Fruit fly (Drosophila melanogaster) Kc167 (cell line): Measurements from ENCODE around the gene CG10725.

Experiments used
- Myc ChIP-seq: fragments of >200 bp; optimal IDR thresholded peaks from 2 replicates; lab custom pipeline; 2017; ENCODE audit warnings: missing external identifiers
- Sin3A ChIP-seq: fragments of >200 bp; optimal IDR thresholded peaks from 2 replicates; lab custom pipeline; 2018; ENCODE audit warnings: missing external identifiers
- h ChIP-seq: fragments of >200 bp; optimal IDR thresholded peaks from 3 replicates; lab custom pipeline; 2018; ENCODE audit warnings: missing external identifiers
- insv ChIP-seq: fragments of >200 bp; optimal IDR thresholded peaks from 3 replicates; lab custom pipeline; 2018; ENCODE audit warnings: missing external identifiers
- psq ChIP-seq: fragments of >200 bp; optimal IDR thresholded peaks from 2 replicates; lab custom pipeline; 2017; ENCODE audit warnings: missing external identifiers
- ttk ChIP-seq: sonication (Bioruptor generic); optimal IDR thresholded peaks from 2 replicates; lab custom pipeline; 2017; ENCODE audit warnings: missing external identifiers

CG10725 gene

dm6 chr3L:13422286-13422787 is 15.4 kb upstream of the CG10725 start, which contains the start of gene CG32121:
TSS of gene CG32121 (minus strand) at chr3L:13422336.
- TF ChIP-seq insv (lab: Kevin White, UChicago) (no peak), h (no peak), psq (lab: Kevin White, UChicago) (no peak), Sin3A (lab: Kevin White, UChicago) (no peak), Myc (lab: Kevin White, UChicago) (no peak), ttk (lab: Kevin White, UChicago) (no peak)

- TF ChIP-seq Sin3A (lab: Kevin White, UChicago) (no peak), ttk (lab: Kevin White, UChicago) (no peak), psq (lab: Kevin White, UChicago) (no peak), insv (lab: Kevin White, UChicago) (no peak), Myc (lab: Kevin White, UChicago) (no peak), h (no peak)
These were observed 13.7 kb upstream of the CG10725 start, which contains the start of gene CG33263 for dm6 chr3L:13424068-13424467. TSS of gene CG33263 (minus strand) at chr3L:13424168.

dm6 chr3L:13425571-13425970 is 12.2 kb upstream of the CG10725 start, which contains the start of gene CG14106:
TSS of gene CG14106 (minus strand) at chr3L:13425671.
- no peak for TF ChIP-seq insv (lab: Kevin White, UChicago)
- no peak for TF ChIP-seq ttk (lab: Kevin White, UChicago)
- no peak for TF ChIP-seq Myc (lab: Kevin White, UChicago)
- TF ChIP-seq h, result no peak
- TF ChIP-seq Sin3A (lab: Kevin White, UChicago), result no peak
- no peak for TF ChIP-seq psq (lab: Kevin White, UChicago)

- TF ChIP-seq Sin3A (lab: Kevin White, UChicago), result no peak
- no peak for TF ChIP-seq ttk (lab: Kevin White, UChicago)
- no peak for TF ChIP-seq Myc (lab: Kevin White, UChicago)
- no peak for TF ChIP-seq insv (lab: Kevin White, UChicago)
- TF ChIP-seq h, result no peak
- no peak for TF ChIP-seq psq (lab: Kevin White, UChicago)
These were observed 11.2 kb upstream of the CG10725 start, which contains the start of gene CG14105 for dm6 chr3L:13426573-13426972. TSS of gene CG14105 (minus strand) at chr3L:13426673.

- TF ChIP-seq Myc (lab: Kevin White, UChicago), result no peak
- TF ChIP-seq Sin3A (lab: Kevin White, UChicago), result no peak
These were observed 7.6 kb upstream of the CG10725 start for dm6 chr3L:13430171-13430570.

dm6 chr3L:13432791-13433190 is 5.0 kb upstream of the CG10725 start:
- no peak for TF ChIP-seq Sin3A (lab: Kevin White, UChicago)
- TF ChIP-seq h, result no peak
- no peak for TF ChIP-seq ttk (lab: Kevin White, UChicago)
- no peak for TF ChIP-seq Myc (lab: Kevin White, UChicago)
- no peak for TF ChIP-seq insv (lab: Kevin White, UChicago)
- TF ChIP-seq psq (lab: Kevin White, UChicago), result no peak

- no peak for TF ChIP-seq Myc (lab: Kevin White, UChicago)
- no peak for TF ChIP-seq Sin3A (lab: Kevin White, UChicago)
- no peak for TF ChIP-seq ttk (lab: Kevin White, UChicago)
- no peak for TF ChIP-seq psq (lab: Kevin White, UChicago)
- TF ChIP-seq insv (lab: Kevin White, UChicago), result no peak
- no peak for TF ChIP-seq h
These were observed 4.2 kb upstream of the CG10725 start for dm6 chr3L:13433522-13433921.

- no peak for TF ChIP-seq Myc (lab: Kevin White, UChicago)
- no peak for TF ChIP-seq h
- no peak for TF ChIP-seq psq (lab: Kevin White, UChicago)
These were observed 2.5 kb upstream of the CG10725 start, which contains the start of gene CG10713 for dm6 chr3L:13435170-13435727. TSS of gene CG10713 (minus strand) at chr3L:13435229.

dm6 chr3L:13437036-13437435 is 718 bp upstream of the CG10725 start, which contains the start of gene CG10154:
TSS of gene CG10154 (minus strand) at chr3L:13437136.
- TF ChIP-seq ttk (lab: Kevin White, UChicago), result no peak
- no peak for TF ChIP-seq psq (lab: Kevin White, UChicago)
- TF ChIP-seq Myc (lab: Kevin White, UChicago), result no peak

- TF ChIP-seq insv (lab: Kevin White, UChicago) (no peak), h (no peak), ttk (lab: Kevin White, UChicago) (no peak), Sin3A (lab: Kevin White, UChicago) (no peak), Myc (lab: Kevin White, UChicago) (no peak), psq (lab: Kevin White, UChicago) (no peak)
These were observed 2.7 kb downstream of the CG10725 start, which contains the start of the genes CG10140 and CG14109 for dm6 chr3L:13440370-13440960. TSS of gene CG10140 (minus strand) at chr3L:13440470. TSS of gene CG14109 (plus strand) at chr3L:13440910.

- TF ChIP-seq h (no peak), Myc (lab: Kevin White, UChicago) (no peak), ttk (lab: Kevin White, UChicago) (no peak), insv (lab: Kevin White, UChicago) (no peak), psq (lab: Kevin White, UChicago) (no peak), Sin3A (lab: Kevin White, UChicago) (no peak)
These were observed 4.6 kb downstream of the CG10725 start, which contains the start of gene cmb for dm6 chr3L:13442400-13442799. TSS of gene cmb (plus strand) at chr3L:13442594.
